Fruit fly (Drosophila melanogaster): ENCODE data around the gene Leash.

dm6 chr3R:10878628-10879027 is 6.7 kb upstream of the Leash start:
- TF ChIP-seq Abd-B (GFP tag; optimal IDR thresholded peaks at IDR 0.05) (no peak), lola (GFP tag; optimal IDR thresholded peaks at IDR 0.05) (no peak), Myc (optimal IDR thresholded peaks at IDR 0.05) (no peak), foxo (GFP tag; optimal IDR thresholded peaks at IDR 0.05) (no peak), Dif (GFP tag; optimal IDR thresholded peaks at IDR 0.05; ENCODE audit: partially characterized antibody) (no peak), ey (GFP tag; optimal IDR thresholded peaks at IDR 0.05) (no peak), psq (GFP tag; optimal IDR thresholded peaks at IDR 0.05) (no peak), Hr78 (GFP tag; optimal IDR thresholded peaks at IDR 0.05) (no peak), HLH106 (tag; optimal IDR thresholded peaks at IDR 0.05) (no peak), GATAd (GFP tag; optimal IDR thresholded peaks at IDR 0.05) (no peak), rgr (GFP tag; optimal IDR thresholded peaks at IDR 0.05) (no peak), jim (GFP tag; optimal IDR thresholded peaks at IDR 0.05) (no peak), Sp1 (GFP tag; optimal IDR thresholded peaks at IDR 0.05) (no peak), Rel (GFP tag; optimal IDR thresholded peaks at IDR 0.05) (no peak), Rel (tag; optimal IDR thresholded peaks at IDR 0.05) (no peak)
